Fruit fly (Drosophila melanogaster): ENCODE measurements around the gene yip2.

yip2 gene

DNA sequence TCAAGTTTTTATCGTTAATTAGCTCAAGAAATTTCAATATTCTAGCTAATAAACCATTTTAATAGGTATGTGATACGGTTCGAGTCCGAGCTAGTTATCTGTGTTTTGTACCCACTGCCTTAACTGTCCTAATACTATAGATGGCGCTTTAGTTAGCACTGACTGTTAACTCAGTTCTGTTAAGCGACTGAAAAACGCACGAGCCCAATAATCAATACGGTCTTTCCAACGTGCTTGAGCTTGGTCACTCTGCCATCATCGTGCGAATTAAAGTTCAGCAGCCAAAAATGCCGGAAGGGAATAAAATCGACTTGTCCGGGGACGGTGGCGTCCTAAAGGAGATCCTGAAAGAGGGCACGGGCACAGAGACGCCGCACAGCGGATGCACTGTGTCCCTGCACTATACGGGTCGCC lies 27.2 kb upstream of the yip2 start, which contains the start of gene Fkbp59 (continued):
- TF ChIP-seq CG4282 (GFP tag; optimal IDR thresholded peaks at IDR 0.05) (no peak), Rx (GFP tag; IDR thresholded peaks at IDR 0.05) (no peak), amos (GFP tag; IDR thresholded peaks at IDR 0.05; ENCODE audit: partially characterized antibody) (no peak; the same call in 1 of the 2 replicates), CG7372 (GFP tag; IDR thresholded peaks at IDR 0.05) (0 out of 2 replicates have a peak, but pooled peaks have one; percentile 10), CG34224 (GFP tag; IDR thresholded peaks at IDR 0.05; ENCODE audit: partially characterized antibody) (peak; percentile 21; the same call in 1 of the 3 replicates), dimm (GFP tag; IDR thresholded peaks at IDR 0.05) (no peak), yki (optimal IDR thresholded peaks at IDR 0.05) (no peak), CG2889 (GFP tag; IDR thresholded peaks at IDR 0.05) (no peak), Ets97D (GFP tag; optimal IDR thresholded peaks at IDR 0.05) (peak; percentile 23), Hmr (GFP tag; optimal IDR thresholded peaks at IDR 0.05) (peak; percentile 48), bigmax (GFP tag; optimal IDR thresholded peaks at IDR 0.05) (no peak), dan (GFP tag; IDR thresholded peaks at IDR 0.05) (no peak), CG7987 (GFP tag; optimal IDR thresholded peaks at IDR 0.05) (no peak), CG8290 (GFP tag; optimal IDR thresholded peaks at IDR 0.05) (peak; percentile 54), CG8290 (tag; optimal IDR thresholded peaks at IDR 0.05) (peak in 1 of 2 experiments; percentile 79), Eip74EF (GFP tag; optimal IDR thresholded peaks at IDR 0.05) (no peak), her (GFP tag; optimal IDR thresholded peaks at IDR 0.05) (peak; percentile 69), Rfx (GFP tag; IDR thresholded peaks at IDR 0.05) (peak; percentile 59), B-H2 (GFP tag; optimal IDR thresholded peaks at IDR 0.05) (peak; percentile 24), CG15514 (GFP tag; optimal IDR thresholded peaks at IDR 0.05) (peak; percentile 33), CG17328 (GFP tag; IDR thresholded peaks at IDR 0.05) (no peak), gfzf (GFP tag; optimal IDR thresholded peaks at IDR 0.05) (peak; percentile 85), Deaf1 (tag; optimal IDR thresholded peaks at IDR 0.05) (peak; percentile 6), stwl (tag; optimal IDR thresholded peaks at IDR 0.05) (peak; percentile 73), NFAT (GFP tag; IDR thresholded peaks at IDR 0.05) (peak; percentile 27; the same call in 1 of the 2 replicates), CG17912 (GFP tag; optimal IDR thresholded peaks at IDR 0.05) (no peak), CG13287 (GFP tag; IDR thresholded peaks at IDR 0.05; ENCODE audit: partially characterized antibody) (peak; percentile 82), D19B (GFP tag; optimal IDR thresholded peaks at IDR 0.05) (peak; percentile 97), Opbp (GFP tag; IDR thresholded peaks at IDR 0.05; ENCODE audit: partially characterized antibody) (peak; percentile 58; the same call in 2 of the 3 replicates), Fer1 (GFP tag; optimal IDR thresholded peaks at IDR 0.05) (no peak), CTCF (GFP tag; optimal IDR thresholded peaks at IDR 0.05) (peak; percentile 95), grau (tag; optimal IDR thresholded peaks at IDR 0.05) (peak; percentile 22), dati (GFP tag; IDR thresholded peaks at IDR 0.05) (no peak), zen (tag; optimal IDR thresholded peaks at IDR 0.05) (peak; percentile 44), MESR4 (GFP tag; optimal IDR thresholded peaks at IDR 0.05) (peak; percentile 66), HmgD (GFP tag; optimal IDR thresholded peaks at IDR 0.05) (no peak), trem (tag; optimal IDR thresholded peaks at IDR 0.05) (peak; percentile 27), onecut (GFP tag; IDR thresholded peaks at IDR 0.05) (peak; percentile 96), Hsf (GFP tag; optimal IDR thresholded peaks at IDR 0.05) (peak; percentile 17), CG12659 (GFP tag; optimal IDR thresholded peaks at IDR 0.05) (peak; percentile 37), CG31365 (tag; optimal IDR thresholded peaks at IDR 0.05) (peak; percentile 19), CG6791 (GFP tag; IDR thresholded peaks at IDR 0.05; ENCODE audit: partially characterized antibody) (peak; percentile 94), nerfin-2 (GFP tag; IDR thresholded peaks at IDR 0.05; ENCODE audit: partially characterized antibody) (peak; percentile 96), gro (GFP tag; optimal IDR thresholded peaks at IDR 0.05) (peak; percentile 21), ranshi (GFP tag; IDR thresholded peaks at IDR 0.05) (no peak), MTF-1 (GFP tag; optimal IDR thresholded peaks at IDR 0.05; ENCODE audit: borderline replicate concordance) (peak; percentile 92), Hand (GFP tag; optimal IDR thresholded peaks at IDR 0.05) (no peak), Vsx1 (GFP tag; optimal IDR thresholded peaks at IDR 0.05) (peak; percentile 99), E2f2 (GFP tag; IDR thresholded peaks at IDR 0.05) (peak; percentile 54), CG7963 (GFP tag; IDR thresholded peaks at IDR 0.05; ENCODE audit: partially characterized antibody) (peak; percentile 90), BEAF-32 (GFP tag; optimal IDR thresholded peaks at IDR 0.05) (peak; percentile 32)

Data from whole organism, embryonic.